Worm (Caenorhabditis elegans) whole organism, mixed stage, embryonic: ENCODE results near the gene aexr-2.

Source experiments
- M03D4.4 ChIP-seq: sonication (generic microtip); optimal IDR thresholded peaks from 2 replicates; lab custom pipeline; 2017; ENCODE audit warnings: mild to moderate bottlenecking, missing genetic modification characterization, missing compliant biosample characterization
- bed-3 ChIP-seq: fragments of 200-800 bp; sonication (Bioruptor generic); optimal IDR thresholded peaks from 3 replicates; lab custom pipeline; 2018; ENCODE audit warnings: mild to moderate bottlenecking, missing genetic modification characterization, moderate library complexity, missing compliant biosample characterization
- blmp-1 ChIP-seq: fragments of 150-350 bp; optimal IDR thresholded peaks from 2 replicates; lab custom pipeline; 2014; ENCODE audit warnings: missing biosample characterization, missing genetic modification characterization
- ceh-39 ChIP-seq: fragments of 150-350 bp; optimal IDR thresholded peaks from 2 replicates; lab custom pipeline; 2014; ENCODE audit warnings: missing biosample characterization, missing genetic modification characterization
- ceh-43 ChIP-seq: fragments of 200-800 bp; sonication (Bioruptor generic); optimal IDR thresholded peaks from 2 replicates; lab custom pipeline; 2018; ENCODE audit warnings: mild to moderate bottlenecking, missing genetic modification characterization, moderate library complexity, missing compliant biosample characterization
- ceh-83 ChIP-seq: fragments of 200-800 bp; sonication (Bioruptor generic); optimal IDR thresholded peaks from 2 replicates; lab custom pipeline; 2018; ENCODE audit warnings: mild to moderate bottlenecking, missing genetic modification characterization, missing compliant biosample characterization
- ces-1 ChIP-seq: fragments of 150-350 bp; optimal IDR thresholded peaks from 2 replicates; lab custom pipeline; 2014; ENCODE audit warnings: missing biosample characterization, missing genetic modification reagents, missing genetic modification characterization
- cnd-1 ChIP-seq: fragments of 200-800 bp; sonication (Bioruptor generic); optimal IDR thresholded peaks from 2 replicates; lab custom pipeline; 2018; ENCODE audit warnings: mild to moderate bottlenecking, missing genetic modification characterization, missing compliant biosample characterization
- drap-1 ChIP-seq: fragments of 200-800 bp; sonication (Bioruptor generic); optimal IDR thresholded peaks from 3 replicates; lab custom pipeline; 2018; ENCODE audit warnings: mild to moderate bottlenecking, missing genetic modification characterization, missing compliant biosample characterization
- elt-1 ChIP-seq: sonication (generic microtip); optimal IDR thresholded peaks from 2 replicates; lab custom pipeline; 2017; ENCODE audit warnings: missing genetic modification characterization, mild to moderate bottlenecking, missing compliant biosample characterization, antibody characterized with exemption, moderate library complexity, borderline replicate concordance; ENCODE audit not compliant: insufficient read depth
- elt-3 ChIP-seq: fragments of 150-350 bp; optimal IDR thresholded peaks from 2 replicates; lab custom pipeline; 2014; ENCODE audit warnings: missing biosample characterization, missing genetic modification characterization
- flh-1 ChIP-seq: fragments of 200-800 bp; sonication (Bioruptor generic); optimal IDR thresholded peaks from 2 replicates; lab custom pipeline; 2018; ENCODE audit warnings: mild to moderate bottlenecking, missing genetic modification characterization, moderate library complexity, missing compliant biosample characterization
- ham-2 ChIP-seq: fragments of 200-800 bp; sonication (Bioruptor generic); optimal IDR thresholded peaks from 2 replicates; lab custom pipeline; 2018; ENCODE audit warnings: mild to moderate bottlenecking, missing genetic modification characterization, missing compliant biosample characterization
- hlh-1 ChIP-seq: fragments of 150-350 bp; optimal IDR thresholded peaks from 2 replicates; lab custom pipeline; 2014; ENCODE audit warnings: missing biosample characterization, missing genetic modification reagents, missing genetic modification characterization
- lin-13 ChIP-seq: fragments of 150-350 bp; optimal IDR thresholded peaks from 2 replicates; lab custom pipeline; 2014; ENCODE audit warnings: missing biosample characterization, missing genetic modification characterization
- lin-32 ChIP-seq: fragments of 200-800 bp; sonication (Bioruptor generic); optimal IDR thresholded peaks from 2 replicates; lab custom pipeline; 2018; ENCODE audit warnings: mild to moderate bottlenecking, missing genetic modification characterization, missing compliant biosample characterization
- lsy-2 ChIP-seq: fragments of 150-350 bp; optimal IDR thresholded peaks from 2 replicates; lab custom pipeline; 2014; ENCODE audit warnings: missing biosample characterization, missing genetic modification characterization
- mab-5 ChIP-seq: fragments of 150-350 bp; optimal IDR thresholded peaks from 2 replicates; lab custom pipeline; 2014; ENCODE audit warnings: missing biosample characterization, missing genetic modification characterization
- mep-1 ChIP-seq: fragments of 150-350 bp; optimal IDR thresholded peaks from 2 replicates; lab custom pipeline; 2017; ENCODE audit warnings: missing biosample characterization, missing genetic modification reagents, missing genetic modification characterization, inconsistent platforms
- mls-2 ChIP-seq: sonication (generic microtip); optimal IDR thresholded peaks from 2 replicates; lab custom pipeline; 2016; ENCODE audit warnings: mild to moderate bottlenecking, missing genetic modification characterization, moderate library complexity, missing compliant biosample characterization
- nhr-12 ChIP-seq: fragments of 150-350 bp; optimal IDR thresholded peaks from 2 replicates; lab custom pipeline; 2014; ENCODE audit warnings: missing biosample characterization, missing genetic modification characterization
- nhr-2 ChIP-seq: fragments of 150-350 bp; optimal IDR thresholded peaks from 2 replicates; lab custom pipeline; 2014; ENCODE audit warnings: missing biosample characterization, missing genetic modification characterization
- nhr-237 ChIP-seq: fragments of 150-350 bp; optimal IDR thresholded peaks from 2 replicates; lab custom pipeline; 2014; ENCODE audit warnings: missing biosample characterization, missing genetic modification characterization
- nhr-28 ChIP-seq: fragments of 150-350 bp; optimal IDR thresholded peaks from 2 replicates; lab custom pipeline; 2014; ENCODE audit warnings: missing biosample characterization, missing genetic modification characterization
- nhr-76 ChIP-seq: sonication (generic microtip); optimal IDR thresholded peaks from 2 replicates; lab custom pipeline; 2017; ENCODE audit warnings: missing biosample characterization, missing genetic modification characterization
- pha-4 ChIP-seq: fragments of 150-350 bp; optimal IDR thresholded peaks from 2 replicates; lab custom pipeline; 2018; ENCODE audit warnings: missing biosample characterization, missing genetic modification reagents, missing genetic modification characterization
- sem-2 ChIP-seq: fragments of 200-800 bp; sonication (Bioruptor generic); optimal IDR thresholded peaks from 2 replicates; lab custom pipeline; 2018; ENCODE audit warnings: mild to moderate bottlenecking, missing genetic modification characterization, missing compliant biosample characterization
- snpc-4 ChIP-seq: fragments of 150-350 bp; optimal IDR thresholded peaks from 2 replicates; lab custom pipeline; 2014; ENCODE audit warnings: missing biosample characterization, missing genetic modification characterization
- sptf-1 ChIP-seq: sonication (generic microtip); optimal IDR thresholded peaks from 2 replicates; lab custom pipeline; 2017; ENCODE audit warnings: mild to moderate bottlenecking, missing genetic modification characterization, moderate library complexity, missing compliant biosample characterization
- tbx-8 ChIP-seq: fragments of 200-800 bp; sonication (Bioruptor generic); optimal IDR thresholded peaks from 2 replicates; lab custom pipeline; 2018; ENCODE audit warnings: mild to moderate bottlenecking, missing genetic modification characterization, moderate library complexity, missing compliant biosample characterization
- unc-120 ChIP-seq: sonication (generic microtip); optimal IDR thresholded peaks from 2 replicates; lab custom pipeline; 2017; ENCODE audit warnings: missing genetic modification characterization, missing compliant biosample characterization; ENCODE audit not compliant: poor library complexity, severe bottlenecking
- unc-39 ChIP-seq: fragments of 150-350 bp; optimal IDR thresholded peaks from 2 replicates; lab custom pipeline; 2014; ENCODE audit warnings: missing biosample characterization, missing genetic modification characterization
- unc-62 ChIP-seq: fragments of 150-350 bp; optimal IDR thresholded peaks from 2 replicates; lab custom pipeline; 2014; ENCODE audit warnings: missing biosample characterization, missing genetic modification reagents, missing genetic modification characterization
- zip-8 ChIP-seq: fragments of 150-350 bp; optimal IDR thresholded peaks from 2 replicates; lab custom pipeline; 2014; ENCODE audit warnings: missing biosample characterization, missing genetic modification characterization
- ztf-11 ChIP-seq: fragments of 150-350 bp; optimal IDR thresholded peaks from 2 replicates; lab custom pipeline; 2014; ENCODE audit warnings: missing biosample characterization, missing genetic modification characterization

The aexr-2 gene

DNA sequence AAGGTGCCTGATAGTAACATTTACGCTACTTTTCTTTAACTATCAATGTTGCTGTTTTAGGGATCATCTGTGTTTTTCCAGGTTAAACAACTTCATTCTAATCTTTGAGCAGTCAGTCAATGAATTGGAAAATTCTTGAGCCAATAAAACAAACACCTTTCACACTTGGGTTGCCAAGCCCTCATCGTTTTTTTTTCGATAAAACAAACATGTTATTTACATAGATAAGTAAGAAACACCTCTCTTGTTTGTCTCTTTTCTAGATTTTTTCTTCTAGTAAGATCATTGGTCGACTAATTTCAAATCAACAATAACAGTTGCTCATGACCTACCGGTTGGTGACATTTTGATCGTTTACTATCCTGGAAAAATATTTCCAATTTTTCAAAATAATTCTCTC, 29.4 kb downstream of the aexr-2 start:
- TF ChIP-seq nhr-76 (tag; lab: Kevin White, UChicago) (no peak), hlh-1 (tag; lab: Kevin White, UChicago) (no peak), nhr-12 (no peak), snpc-4 (tag; lab: Kevin White, UChicago) (no peak), ces-1 (GFP tag; lab: Kevin White, UChicago) (no peak), lsy-2 (no peak), flh-1 (GFP tag; lab: Kevin White, UChicago) (no peak), nhr-2 (tag; lab: Kevin White, UChicago) (no peak), ztf-11 (tag; lab: Kevin White, UChicago) (no peak), tbx-8 (GFP tag; lab: Kevin White, UChicago) (no peak)
- TF ChIP-seq, all 35 proteins: peak for 0

DNA sequence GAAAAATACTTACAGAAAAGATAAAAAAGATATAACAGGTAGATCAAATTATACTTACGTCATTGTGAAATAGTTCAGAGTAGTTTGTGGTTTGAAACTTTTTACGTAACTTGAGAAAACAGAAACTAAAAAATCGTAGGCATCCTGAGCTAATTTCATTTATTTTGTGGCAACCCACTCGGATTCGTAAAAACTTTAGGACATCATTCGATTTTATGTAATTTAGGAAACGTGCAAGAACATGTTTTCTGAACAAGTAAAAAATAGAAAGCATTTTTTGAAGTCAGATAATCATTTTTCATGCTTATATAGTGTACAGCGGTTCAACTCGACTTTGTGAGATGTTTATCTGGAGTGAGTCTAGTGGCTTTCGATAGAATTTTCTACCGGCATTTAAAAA, 32.6 kb downstream of the aexr-2 start, which contains the start of gene hic-1:
hic-1 (minus strand) TSS at position 101 of the 400 bp plus-strand sequence.
- TF ChIP-seq ceh-83 (no peak), ham-2 (GFP tag; lab: Kevin White, UChicago) (no peak), ceh-39 (no peak), flh-1 (GFP tag; lab: Kevin White, UChicago) (no peak), unc-39 (tag; lab: Kevin White, UChicago) (no peak), lin-32 (GFP tag; lab: Kevin White, UChicago) (no peak), mls-2 (no peak), mep-1 (no peak), nhr-12 (no peak), elt-3 (tag; lab: Kevin White, UChicago) (no peak), cnd-1 (tag; lab: Kevin White, UChicago) (no peak), blmp-1 (no peak)

DNA sequence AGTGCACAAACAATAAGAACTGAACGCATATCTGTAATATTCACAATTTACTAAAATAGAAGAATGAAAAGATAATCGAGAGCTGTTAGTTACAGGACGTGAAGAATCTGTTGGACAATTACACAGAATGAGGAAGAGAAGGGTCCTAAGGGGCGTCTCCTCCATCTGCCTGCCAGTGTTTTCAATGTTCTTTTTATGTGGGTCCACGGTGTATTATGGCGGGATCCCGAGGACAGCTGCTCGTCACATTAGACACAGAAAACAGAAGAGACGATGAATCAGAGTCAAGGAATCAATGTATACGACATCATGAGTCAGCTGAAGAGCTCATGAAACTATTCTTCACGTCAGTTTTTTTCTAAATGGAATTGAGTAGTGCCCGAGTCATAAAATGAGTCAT, 34.2 kb downstream of the aexr-2 start, which contains the start of gene ttr-6:
ttr-6 (minus strand) TSS at position 33 of the 400 bp plus-strand sequence.
- TF ChIP-seq ceh-43 (GFP tag; lab: Kevin White, UChicago) (no peak), sem-2 (no peak), unc-120 (peak; percentile 68), pha-4 (tag; lab: Kevin White, UChicago) (no peak), blmp-1 (no peak), zip-8 (tag; lab: Kevin White, UChicago) (no peak), mab-5 (no peak), snpc-4 (tag; lab: Kevin White, UChicago) (no peak), bed-3 (GFP tag; lab: Kevin White, UChicago) (no peak), nhr-237 (tag; lab: Kevin White, UChicago) (no peak), M03D4.4 (no peak), ham-2 (GFP tag; lab: Kevin White, UChicago) (no peak), nhr-12 (no peak), flh-1 (GFP tag; lab: Kevin White, UChicago) (no peak), mls-2 (no peak), elt-3 (tag; lab: Kevin White, UChicago) (no peak), nhr-76 (tag; lab: Kevin White, UChicago) (no peak), lsy-2 (no peak), hlh-1 (tag; lab: Kevin White, UChicago) (peak; percentile 97), unc-62 (peak; percentile 56)

DNA sequence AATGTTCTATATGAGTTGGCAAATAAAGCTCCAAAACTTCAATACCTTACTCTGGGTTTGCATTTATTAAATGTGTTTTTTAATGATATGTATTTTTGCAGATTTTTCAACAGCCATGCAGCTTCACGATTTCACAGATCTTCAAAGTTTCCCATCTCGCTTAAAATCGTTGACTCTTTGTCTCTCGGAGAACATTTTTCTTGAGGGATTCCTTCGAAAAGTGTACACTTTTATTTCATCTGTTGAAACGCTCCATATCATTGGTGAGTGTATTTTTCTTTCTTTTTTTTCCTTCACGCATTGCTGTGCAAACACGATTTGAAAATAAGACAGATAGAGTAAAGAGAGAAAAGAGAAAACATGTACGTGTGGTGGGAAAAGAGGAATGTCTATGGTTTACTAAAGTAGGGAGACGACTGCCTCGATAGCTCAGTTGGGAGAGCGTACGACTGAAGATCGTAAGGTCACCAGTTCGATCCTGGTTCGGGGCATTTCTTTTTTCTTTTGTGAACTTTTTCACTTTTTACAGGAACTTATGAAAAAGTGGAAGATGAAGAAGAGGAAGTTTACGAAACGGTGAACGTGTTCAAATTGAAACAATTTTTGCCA, 38.1 kb downstream of the aexr-2 start:
- TF ChIP-seq mab-5 (no peak), nhr-237 (tag; lab: Kevin White, UChicago) (peak; percentile 43), ces-1 (GFP tag; lab: Kevin White, UChicago) (peak; percentile 52), nhr-12 (no peak), drap-1 (GFP tag; lab: Kevin White, UChicago) (peak; percentile 91), tbx-8 (GFP tag; lab: Kevin White, UChicago) (peak; percentile 76), bed-3 (GFP tag; lab: Kevin White, UChicago) (peak; percentile 84), sptf-1 (tag; lab: Kevin White, UChicago) (peak; percentile 94), mep-1 (peak; percentile 43), lin-13 (tag; lab: Kevin White, UChicago) (no peak), mls-2 (peak; percentile 95), nhr-2 (tag; lab: Kevin White, UChicago) (no peak), ham-2 (GFP tag; lab: Kevin White, UChicago) (peak; percentile 76), zip-8 (tag; lab: Kevin White, UChicago) (no peak), elt-3 (tag; lab: Kevin White, UChicago) (no peak), flh-1 (GFP tag; lab: Kevin White, UChicago) (peak; percentile 57), elt-1 (no peak), ceh-39 (peak; percentile 13), ceh-83 (peak; percentile 93), M03D4.4 (no peak), lin-32 (GFP tag; lab: Kevin White, UChicago) (peak; percentile 80), lsy-2 (peak; percentile 28), snpc-4 (tag; lab: Kevin White, UChicago) (no peak), unc-62 (peak; percentile 54), ztf-11 (tag; lab: Kevin White, UChicago) (no peak), pha-4 (tag; lab: Kevin White, UChicago) (peak; percentile 12), cnd-1 (tag; lab: Kevin White, UChicago) (peak; percentile 86), nhr-28 (tag; lab: Kevin White, UChicago) (peak; percentile 43), unc-39 (tag; lab: Kevin White, UChicago) (peak; percentile 19), sem-2 (peak; percentile 78), blmp-1 (peak; percentile 17), hlh-1 (tag; lab: Kevin White, UChicago) (peak; percentile 55), nhr-76 (tag; lab: Kevin White, UChicago) (no peak), ceh-43 (GFP tag; lab: Kevin White, UChicago) (peak; percentile 74), unc-120 (peak; percentile 87)
